Worm (Caenorhabditis elegans) whole organism, L4 larva: Measurements from ENCODE around the gene EEED8.13.

Experiments
- lin-39 ChIP-seq: fragments of 150-350 bp; optimal IDR thresholded peaks from 2 replicates; lab custom pipeline; 2014; ENCODE audit warnings: missing biosample characterization, missing genetic modification reagents, missing genetic modification characterization
- snpc-4 ChIP-seq: fragments of 150-350 bp; optimal IDR thresholded peaks from 2 replicates; lab custom pipeline; 2014; ENCODE audit warnings: missing biosample characterization, missing genetic modification characterization

DNA sequence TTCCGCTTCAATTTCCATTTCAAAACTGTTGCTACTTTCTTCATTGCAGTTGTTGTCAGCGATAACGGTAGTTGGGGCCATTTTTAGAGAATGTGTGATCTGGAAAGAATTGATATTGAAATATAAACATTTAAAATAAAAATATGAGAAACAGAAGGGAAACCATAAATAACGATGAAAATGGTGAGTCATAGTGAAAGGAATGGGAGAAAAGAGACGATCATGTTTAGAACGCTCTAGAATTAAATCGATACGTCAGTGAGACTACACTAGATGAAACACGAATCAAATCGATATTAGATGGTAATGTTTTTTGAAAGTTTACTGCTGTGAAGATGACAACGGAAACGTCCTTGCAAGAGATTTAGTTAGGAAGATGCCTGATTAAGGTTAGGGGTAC, 3.4 kb downstream of the EEED8.13 start, which contains the start of the genes EEED8.12 and EEED8.4:
- TF ChIP-seq snpc-4 (tag; lab: Kevin White, UChicago) (no peak), lin-39 (tag; lab: Kevin White, UChicago) (no peak)
